Worm (Caenorhabditis elegans): ENCODE data around the gene gcy-13.

gcy-13 gene

ce11 chrV:12408996-12409395 lies 39.7 kb upstream of the gcy-13 start:
- TF ChIP-seq nhr-6 (tag; optimal IDR thresholded peaks at IDR 0.05) (peak; percentile 26), ceh-28 (tag; optimal IDR thresholded peaks at IDR 0.05) (no peak), madf-9 (GFP tag; conservative IDR thresholded peaks at IDR 0.05) (no peak), daf-16 (GFP tag; optimal IDR thresholded peaks at IDR 0.05) (peak in 1 of 2 experiments; percentile 21), daf-16 (tag; optimal IDR thresholded peaks at IDR 0.05) (peak; percentile 11), dpl-1 (GFP tag; optimal IDR thresholded peaks at IDR 0.05) (no peak), snpc-1.2 (GFP tag; IDR thresholded peaks at IDR 0.05) (no peak), lin-13 (GFP tag; optimal IDR thresholded peaks at IDR 0.05) (no peak), nhr-28 (tag; optimal IDR thresholded peaks at IDR 0.05) (peak; percentile 91), mep-1 (tag; optimal IDR thresholded peaks at IDR 0.05) (peak; percentile 51), nhr-41 (GFP tag; IDR thresholded peaks at IDR 0.05) (no peak), hlh-11 (tag; optimal IDR thresholded peaks at IDR 0.05) (peak; percentile 33), zag-1 (tag; optimal IDR thresholded peaks at IDR 0.05) (no peak), T20F7.1 (GFP tag; optimal IDR thresholded peaks at IDR 0.05) (peak; percentile 29), lsy-2 (tag; optimal IDR thresholded peaks at IDR 0.05) (peak in 1 of 2 experiments; percentile 33), lir-3 (tag; optimal IDR thresholded peaks at IDR 0.05) (no peak), dve-1 (tag; optimal IDR thresholded peaks at IDR 0.05; ENCODE audit: insufficient read depth) (peak; percentile 14)

DNA sequence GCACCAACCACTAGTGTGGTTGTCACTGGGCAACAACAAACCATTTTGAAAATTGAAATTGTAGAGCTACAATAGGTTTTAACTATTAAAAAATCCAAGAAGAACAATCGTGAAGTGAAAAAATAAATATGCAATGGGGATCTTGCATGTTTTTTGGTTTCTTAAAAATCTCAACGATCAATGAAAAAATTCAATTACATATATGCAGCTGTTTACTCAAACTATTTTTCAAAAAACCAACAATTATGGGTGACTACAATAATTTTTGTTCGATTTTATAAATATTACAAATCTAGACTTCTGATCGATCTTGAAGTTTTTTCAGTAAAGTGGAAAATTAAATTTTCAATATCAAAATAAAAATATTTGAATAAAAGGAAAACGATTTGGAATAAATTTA lies 39.2 kb upstream of the gcy-13 start, which contains the start of gene cdr-4:
Gene cdr-4 (minus strand): TSS at position 101 of the 400 bp plus-strand sequence.
- no peak for TF ChIP-seq dmd-6 (GFP tag; IDR thresholded peaks at IDR 0.05)
- no peak for TF ChIP-seq ZK546.5 (tag; optimal IDR thresholded peaks at IDR 0.05)
- TF ChIP-seq lim-7 (GFP tag; IDR thresholded peaks at IDR 0.05) = no peak
- no peak for TF ChIP-seq dve-1 (tag; optimal IDR thresholded peaks at IDR 0.05; ENCODE audit: insufficient read depth)
- no peak for TF ChIP-seq mdl-1 (tag; optimal IDR thresholded peaks at IDR 0.05)
- TF ChIP-seq F49E8.2 (tag; optimal IDR thresholded peaks at IDR 0.05; ENCODE audit: borderline replicate concordance) = no peak
- no peak for TF ChIP-seq nhr-10 (tag; optimal IDR thresholded peaks at IDR 0.05)
- TF ChIP-seq dmd-8 (GFP tag; IDR thresholded peaks at IDR 0.05) = no peak
- no peak for TF ChIP-seq ama-1 (optimal IDR thresholded peaks at IDR 0.05)
- no peak for TF ChIP-seq ceh-44 (GFP tag; IDR thresholded peaks at IDR 0.05)

DNA sequence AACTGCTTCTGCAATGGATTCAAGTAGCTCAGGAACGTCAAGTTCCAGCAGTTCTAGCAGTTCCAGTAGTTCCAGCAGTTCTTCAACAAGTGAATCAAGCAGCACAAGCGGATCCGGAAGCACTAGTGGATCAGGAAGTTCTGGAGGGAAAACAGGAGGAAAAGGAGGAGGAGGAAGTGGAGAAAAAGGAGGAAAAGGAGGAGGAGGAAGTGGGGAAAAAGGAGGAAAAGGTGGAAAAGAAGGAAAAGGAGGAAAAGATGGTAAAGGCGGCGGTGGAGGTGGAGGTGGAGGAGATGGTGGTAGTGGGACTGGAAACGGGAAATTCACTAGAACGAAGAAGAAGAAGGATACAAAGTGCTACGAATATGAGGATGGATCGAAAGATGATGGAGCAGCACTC lies 37.2 kb upstream of the gcy-13 start:
- TF ChIP-seq set-16 (GFP tag; IDR thresholded peaks at IDR 0.05) (peak; percentile 78; the same call in 1 of the 2 replicates), nhr-102 (tag; optimal IDR thresholded peaks at IDR 0.05) (no peak), unc-62 (GFP tag; optimal IDR thresholded peaks at IDR 0.05 in 1 of 2) (peak in 1 of 2 experiments; percentile 82), unc-62 (tag; optimal IDR thresholded peaks at IDR 0.05) (no peak), lin-29 (GFP tag; IDR thresholded peaks at IDR 0.05) (no peak), Y105C5A.15 (GFP tag; IDR thresholded peaks at IDR 0.05) (0 out of 2 replicates have a peak, but pooled peaks have one; percentile 36)

- no peak for TF ChIP-seq unc-39 (tag; optimal IDR thresholded peaks at IDR 0.05)
- no peak for TF ChIP-seq duxl-1 (tag; optimal IDR thresholded peaks at IDR 0.05; ENCODE audit: poor library complexity)
- no peak for TF ChIP-seq daf-8 (GFP tag; IDR thresholded peaks at IDR 0.05)
- TF ChIP-seq daf-12 (tag; optimal IDR thresholded peaks at IDR 0.05) = no peak
- TF ChIP-seq nhr-237 (tag; optimal IDR thresholded peaks at IDR 0.05) = no peak
- TF ChIP-seq jun-1 (tag; optimal IDR thresholded peaks at IDR 0.05) = no peak
- TF ChIP-seq cey-2 (tag; optimal IDR thresholded peaks at IDR 0.05; ENCODE audit: borderline replicate concordance, insufficient read depth) = no peak
Observed at ce11 chrV:12405929-12406328, 36.6 kb upstream of the gcy-13 start, which contains the start of gene K01D12.10. K01D12.10 (plus strand) TSS chrV:12406229.

All from whole organism, L4 larva.